Worm (Caenorhabditis elegans): ENCODE results near the gene F26G1.2.

ce11 chrII:4747697-4748096, 15.2 kb upstream of the F26G1.2 start:
- TF ChIP-seq nhr-28 (tag; optimal IDR thresholded peaks at IDR 0.05) (no peak), lin-15B (tag; optimal IDR thresholded peaks at IDR 0.05) (no peak)
